Fruit fly (Drosophila melanogaster): Measurements from ENCODE around the gene CG34302.
A peak's percentile ranks its signal among the peaks of the same experiment; 100 is the strongest.

Gene CG34302

DNA sequence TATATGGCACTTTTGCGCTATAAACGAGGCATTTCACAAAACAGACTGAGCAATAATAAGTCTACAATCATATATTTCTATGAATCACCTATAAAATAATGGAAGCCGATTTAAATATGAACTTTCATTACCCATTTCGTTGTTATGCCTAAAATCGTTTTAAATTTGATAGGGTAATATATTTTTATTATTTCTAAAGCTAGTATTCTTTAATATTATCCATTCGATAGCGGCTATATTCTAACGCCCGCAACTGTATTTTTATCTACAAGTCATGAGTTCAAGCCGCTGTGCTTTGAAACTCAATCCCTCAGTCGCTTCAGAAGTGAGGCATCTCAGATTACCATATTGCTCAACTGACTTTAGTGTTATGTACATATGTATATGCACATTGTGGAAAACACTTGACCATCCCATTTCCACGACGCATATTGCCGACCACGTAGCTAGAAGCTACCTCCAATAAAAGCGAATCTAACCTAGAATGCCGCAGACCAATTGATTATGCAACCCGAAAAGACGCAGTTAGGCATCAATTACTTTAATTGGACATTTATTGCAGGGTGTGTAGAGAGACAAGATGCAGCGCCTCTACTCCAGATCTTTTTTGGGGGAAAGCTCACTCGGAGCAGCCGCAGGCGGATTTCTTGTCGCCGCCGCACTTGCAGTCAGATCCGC, 40.2 kb downstream of the CG34302 start:
- TF ChIP-seq Hnf4 (GFP tag; optimal IDR thresholded peaks at IDR 0.05) (peak; percentile 33), Vsx2 (GFP tag; optimal IDR thresholded peaks at IDR 0.05; ENCODE audit: partially characterized antibody) (no peak), Jra (GFP tag; optimal IDR thresholded peaks at IDR 0.05) (no peak)

DNA sequence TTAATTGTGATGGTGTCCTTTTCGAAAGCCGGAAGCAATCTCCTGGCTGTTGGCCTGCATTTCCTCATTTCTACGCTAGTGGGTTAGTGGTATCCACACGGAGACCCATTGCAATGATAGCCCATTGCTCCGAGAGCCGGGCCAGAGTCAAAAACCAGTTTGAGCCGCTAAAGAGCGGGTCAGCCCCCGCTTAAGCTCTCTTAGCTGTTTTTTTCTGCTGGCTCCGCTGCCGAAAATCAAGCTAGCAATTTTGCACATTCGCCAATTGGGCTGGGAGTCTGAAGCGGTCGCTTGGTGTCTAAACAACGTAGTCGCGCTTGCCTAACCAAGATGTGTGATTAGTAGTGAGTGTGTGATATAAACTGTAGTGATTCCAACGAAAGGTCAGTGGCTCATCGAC, 43.9 kb downstream of the CG34302 start, which contains the start of gene CG12947:
TSS of gene CG12947 (plus strand) at position 301 of the 400 bp plus-strand sequence.
- TF ChIP-seq brk (GFP tag; optimal IDR thresholded peaks at IDR 0.05) (no peak), psq (GFP tag; optimal IDR thresholded peaks at IDR 0.05) (no peak), Dif (GFP tag; optimal IDR thresholded peaks at IDR 0.05; ENCODE audit: partially characterized antibody) (no peak), GATAd (GFP tag; optimal IDR thresholded peaks at IDR 0.05) (no peak), Jra (GFP tag; optimal IDR thresholded peaks at IDR 0.05) (no peak)

DNA sequence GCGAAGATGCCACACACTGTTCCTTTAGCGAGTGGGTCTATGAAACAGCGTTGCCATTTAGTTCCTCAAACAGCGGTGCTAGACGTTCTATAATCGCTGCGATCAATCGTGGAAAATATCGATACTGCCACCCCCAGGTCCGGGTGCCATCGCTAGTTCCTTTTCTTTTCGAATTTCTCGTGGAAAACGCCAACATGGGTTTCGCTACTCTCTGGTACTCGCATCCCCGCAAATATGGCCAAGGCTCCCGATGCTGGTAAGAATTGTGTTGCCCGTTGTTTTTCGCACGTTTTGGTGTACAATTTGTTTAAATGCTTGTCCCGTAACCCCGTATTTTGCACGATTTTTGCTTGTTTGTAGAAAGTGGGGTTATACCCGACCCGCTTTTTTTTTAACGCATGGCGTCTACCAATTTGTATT, 45.7 kb downstream of the CG34302 start, which contains the start of gene RpS29:
TSS of gene RpS29 (plus strand) at position 102 of the 420 bp plus-strand sequence.
- TF ChIP-seq rgr (GFP tag; optimal IDR thresholded peaks at IDR 0.05) (peak; percentile 87), Hr78 (GFP tag; optimal IDR thresholded peaks at IDR 0.05) (no peak), CrebA (GFP tag; optimal IDR thresholded peaks at IDR 0.05; ENCODE audit: borderline replicate concordance) (no peak), HLH106 (tag; optimal IDR thresholded peaks at IDR 0.05) (peak; percentile 72), foxo (GFP tag; optimal IDR thresholded peaks at IDR 0.05) (peak in 1 of 2 experiments; percentile 91), usp (GFP tag; optimal IDR thresholded peaks at IDR 0.05) (no peak), Rel (GFP tag; optimal IDR thresholded peaks at IDR 0.05) (no peak), Rel (tag; optimal IDR thresholded peaks at IDR 0.05) (peak; percentile 69), Vsx2 (GFP tag; optimal IDR thresholded peaks at IDR 0.05; ENCODE audit: partially characterized antibody) (no peak), jim (GFP tag; optimal IDR thresholded peaks at IDR 0.05) (peak; percentile 92), Abd-B (GFP tag; optimal IDR thresholded peaks at IDR 0.05) (no peak), OdsH (GFP tag; optimal IDR thresholded peaks at IDR 0.05) (peak; percentile 73), psq (GFP tag; optimal IDR thresholded peaks at IDR 0.05) (peak; percentile 68), br (GFP tag; optimal IDR thresholded peaks at IDR 0.05) (peak; percentile 83), pan (optimal IDR thresholded peaks at IDR 0.05) (no peak), woc (GFP tag; optimal IDR thresholded peaks at IDR 0.05) (no peak), Hnf4 (GFP tag; optimal IDR thresholded peaks at IDR 0.05) (peak; percentile 84), CG32264 (GFP tag; optimal IDR thresholded peaks at IDR 0.05) (no peak), Hr83 (GFP tag; optimal IDR thresholded peaks at IDR 0.05; ENCODE audit: poor library complexity, severe bottlenecking) (peak; percentile 98), sage (GFP tag; optimal IDR thresholded peaks at IDR 0.05) (no peak), Myc (optimal IDR thresholded peaks at IDR 0.05) (peak; percentile 70), Dif (GFP tag; optimal IDR thresholded peaks at IDR 0.05; ENCODE audit: partially characterized antibody) (peak; percentile 28), dmrt93B (GFP tag; optimal IDR thresholded peaks at IDR 0.05) (peak; percentile 74), Sp1 (GFP tag; optimal IDR thresholded peaks at IDR 0.05) (peak; percentile 72), Jra (GFP tag; optimal IDR thresholded peaks at IDR 0.05) (peak; percentile 67), dsf (GFP tag; optimal IDR thresholded peaks at IDR 0.05; ENCODE audit: borderline replicate concordance) (peak; percentile 48), sv (GFP tag; optimal IDR thresholded peaks at IDR 0.05) (peak; percentile 83), h (GFP tag; optimal IDR thresholded peaks at IDR 0.05) (peak; percentile 86), lola (GFP tag; optimal IDR thresholded peaks at IDR 0.05) (no peak), GATAd (GFP tag; optimal IDR thresholded peaks at IDR 0.05) (no peak), tai (GFP tag; optimal IDR thresholded peaks at IDR 0.05) (no peak), brk (GFP tag; optimal IDR thresholded peaks at IDR 0.05) (no peak), fru (GFP tag; optimal IDR thresholded peaks at IDR 0.05) (peak; percentile 72), dl (GFP tag; optimal IDR thresholded peaks at IDR 0.05; ENCODE audit: insufficient read depth in 1 of 2, partially characterized antibody in 2 of 2) (no peak), N (GFP tag; optimal IDR thresholded peaks at IDR 0.05) (no peak), Dfd (GFP tag; optimal IDR thresholded peaks at IDR 0.05) (no peak), CG9705 (GFP tag; optimal IDR thresholded peaks at IDR 0.05) (peak; percentile 85), ey (GFP tag; optimal IDR thresholded peaks at IDR 0.05) (peak; percentile 77), Mio (GFP tag; optimal IDR thresholded peaks at IDR 0.05) (no peak)

All from whole organism, wandering third instar larva.